Fruit fly (Drosophila melanogaster) whole organism, adult: ENCODE results near the gene CG17834.

Experiments
- Clk ChIP-seq: fragments of 200-800 bp; sonication (Bioruptor generic); optimal IDR thresholded peaks from 2 replicates; lab custom pipeline; 2017; ENCODE audit warnings: missing biosample characterization, missing genetic modification characterization
- kay ChIP-seq: fragments of 200-800 bp; sonication (Bioruptor generic); peaks from one replicate; lab custom pipeline; 2016; ENCODE audit warnings: missing biosample characterization, missing genetic modification characterization, borderline replicate concordance
- pad ChIP-seq: fragments of 200-800 bp; sonication (Bioruptor generic); optimal IDR thresholded peaks from 3 replicates; lab custom pipeline; 2017; ENCODE audit warnings: missing biosample characterization, missing genetic modification characterization, mild to moderate bottlenecking, moderate library complexity, missing genetic modification reagents
- tj ChIP-seq: fragments of 200-800 bp; sonication (Bioruptor generic); optimal IDR thresholded peaks from 3 replicates; lab custom pipeline; 2017; ENCODE audit warnings: missing biosample characterization, mild to moderate bottlenecking, missing genetic modification characterization, moderate library complexity
- toe ChIP-seq: fragments of 200-800 bp; sonication (Bioruptor generic); optimal IDR thresholded peaks from 2 replicates; lab custom pipeline; 2016; ENCODE audit warnings: missing biosample characterization, missing genetic modification characterization

DNA sequence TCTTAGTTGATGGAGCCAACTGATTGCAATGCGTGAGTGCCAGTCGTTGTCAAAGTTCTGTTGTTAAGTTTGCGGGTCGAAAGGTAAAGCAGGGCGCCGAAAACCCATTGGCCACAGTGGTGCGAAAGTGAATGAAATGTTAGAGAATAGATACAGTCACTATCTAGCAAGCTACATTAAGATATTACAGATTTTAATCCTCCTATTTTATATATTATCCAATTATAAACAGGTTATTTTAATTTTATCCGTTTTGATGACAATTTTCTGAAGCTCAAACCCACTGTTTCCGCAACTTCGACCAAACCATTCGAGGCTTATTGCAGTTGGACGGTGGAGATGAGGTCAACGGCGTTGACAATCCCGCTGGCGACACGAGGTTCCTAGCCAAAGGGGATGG lies 23.5 kb downstream of the CG17834 start:
- TF ChIP-seq kay (GFP tag; lab: Kevin White, UChicago) (no peak), pad (GFP tag; lab: Kevin White, UChicago) (no peak), Clk (GFP tag; lab: Kevin White, UChicago) (no peak), tj (GFP tag; lab: Kevin White, UChicago) (no peak), toe (GFP tag; lab: Kevin White, UChicago) (no peak)
